Fruit fly (Drosophila melanogaster) whole organism, embryonic: Measurements from ENCODE around the gene Prosbeta6.
A peak's percentile ranks its signal among the peaks of the same experiment; 100 is the strongest.

Experiments
- BEAF-32 ChIP-seq: fragments of 200-800 bp; sonication (Bioruptor generic); optimal IDR thresholded peaks from 3 replicates; lab custom pipeline; 2017; ENCODE audit warnings: missing biosample characterization, missing genetic modification characterization, mild to moderate bottlenecking, moderate library complexity, missing genetic modification reagents
- Bgb ChIP-seq: fragments of 200-800 bp; sonication (Bioruptor generic); IDR thresholded peaks from 2 replicates; pipeline ENCODE4 v1.3.6; 2022; ENCODE audit warnings: missing biosample characterization, missing genetic modification characterization; ENCODE audit not compliant: partially characterized antibody
- CG10565 ChIP-seq: fragments of 200-800 bp; sonication (Bioruptor generic); optimal IDR thresholded peaks from 3 replicates; lab custom pipeline; 2016; ENCODE audit warnings: missing biosample characterization, mild to moderate bottlenecking, missing genetic modification characterization
- CG10959 ChIP-seq: fragments of 200-800 bp; sonication (Bioruptor generic); IDR thresholded peaks from 2 replicates; pipeline ENCODE4 v1.3.6; 2022; ENCODE audit warnings: missing biosample characterization, missing genetic modification characterization
- CG11696 ChIP-seq: fragments of 200-800 bp; sonication (Bioruptor generic); IDR thresholded peaks from 2 replicates; pipeline ENCODE4 v1.3.6; 2022; ENCODE audit warnings: missing biosample characterization, missing genetic modification characterization
- CG12391 ChIP-seq: fragments of 200-800 bp; sonication (Bioruptor generic); optimal IDR thresholded peaks from 3 replicates; lab custom pipeline; 2018; ENCODE audit warnings: missing biosample characterization, mild to moderate bottlenecking, missing genetic modification characterization, moderate library complexity
- CG14710 ChIP-seq: fragments of 200-800 bp; sonication (Bioruptor generic); optimal IDR thresholded peaks from 3 replicates; lab custom pipeline; 2019; ENCODE audit warnings: missing biosample characterization, mild to moderate bottlenecking, missing genetic modification characterization, moderate library complexity
- CG15514 ChIP-seq: fragments of 200-800 bp; sonication (Bioruptor generic); optimal IDR thresholded peaks from 3 replicates; lab custom pipeline; 2017; ENCODE audit warnings: missing biosample characterization, missing genetic modification characterization, mild to moderate bottlenecking, moderate library complexity, missing genetic modification reagents
- CG17186 ChIP-seq: fragments of 200-800 bp; sonication (Bioruptor generic); optimal IDR thresholded peaks from 3 replicates; lab custom pipeline; 2017; ENCODE audit warnings: missing biosample characterization, missing genetic modification reagents, missing genetic modification characterization
- CG3065 ChIP-seq: fragments of 200-800 bp; sonication (Bioruptor generic); optimal IDR thresholded peaks from 2 replicates; lab custom pipeline; 2016; ENCODE audit warnings: missing biosample characterization, missing genetic modification characterization
- CG34376 ChIP-seq: fragments of 200-800 bp; sonication (Bioruptor generic); optimal IDR thresholded peaks from 2 replicates; lab custom pipeline; 2018; ENCODE audit warnings: missing biosample characterization, mild to moderate bottlenecking, missing genetic modification characterization
- CG4360 ChIP-seq: fragments of 200-800 bp; sonication (Bioruptor generic); IDR thresholded peaks from 2 replicates; pipeline ENCODE4 v1.3.6; 2022; ENCODE audit warnings: missing biosample characterization, missing genetic modification characterization
- CG4617 ChIP-seq: fragments of 200-800 bp; sonication (Bioruptor generic); optimal IDR thresholded peaks from 3 replicates; lab custom pipeline; 2016; ENCODE audit warnings: missing biosample characterization, missing genetic modification characterization, borderline replicate concordance
- CG8924 ChIP-seq: fragments of 200-800 bp; optimal IDR thresholded peaks from 3 replicates; lab custom pipeline; 2019; ENCODE audit warnings: missing biosample characterization, mild to moderate bottlenecking, missing genetic modification characterization, moderate library complexity
- CTCF ChIP-seq: fragments of 200-800 bp; sonication (Bioruptor generic); optimal IDR thresholded peaks from 2 replicates; lab custom pipeline; 2017; ENCODE audit warnings: missing biosample characterization, mild to moderate bottlenecking, missing genetic modification characterization, moderate library complexity
- D19B ChIP-seq: fragments of 200-800 bp; sonication (Bioruptor generic); optimal IDR thresholded peaks from 2 replicates; lab custom pipeline; 2017; ENCODE audit warnings: missing biosample characterization, mild to moderate bottlenecking, missing genetic modification characterization
- Dbx ChIP-seq: fragments of 200-800 bp; sonication (Bioruptor generic); IDR thresholded peaks from 3 replicates; pipeline ENCODE4 v1.3.6; 2022; ENCODE audit warnings: missing biosample characterization, missing genetic modification characterization
- Dll ChIP-seq: fragments of 200-800 bp; sonication (Bioruptor generic); IDR thresholded peaks from 4 replicates; pipeline ENCODE4 v1.3.6; 2022; ENCODE audit warnings: missing biosample characterization, missing genetic modification characterization; ENCODE audit not compliant: partially characterized antibody
- Doc3 ChIP-seq: fragments of 200-800 bp; sonication (Bioruptor generic); IDR thresholded peaks from 3 replicates; pipeline ENCODE4 v1.3.6; 2022; ENCODE audit warnings: missing biosample characterization, missing genetic modification characterization; ENCODE audit not compliant: partially characterized antibody
- Dp ChIP-seq: fragments of 200-800 bp; sonication (Bioruptor generic); optimal IDR thresholded peaks from 2 replicates; lab custom pipeline; 2018; ENCODE audit warnings: missing biosample characterization, mild to moderate bottlenecking, missing genetic modification characterization, moderate library complexity
- E2f2 ChIP-seq: fragments of 200-800 bp; sonication (Bioruptor generic); IDR thresholded peaks from 2 replicates; pipeline ENCODE4 v1.3.6; 2022; ENCODE audit warnings: missing biosample characterization, missing genetic modification characterization
- Elba2 ChIP-seq: fragments of 200-800 bp; sonication (Bioruptor generic); optimal IDR thresholded peaks from 3 replicates; lab custom pipeline; 2016; ENCODE audit warnings: missing biosample characterization, missing genetic modification characterization
- Ets97D ChIP-seq: fragments of 200-800 bp; sonication (Bioruptor generic); optimal IDR thresholded peaks from 3 replicates; lab custom pipeline; 2016; ENCODE audit warnings: missing biosample characterization, missing genetic modification characterization
- Hr51 ChIP-seq, 2 experiments: fragments of 200-800 bp; sonication (Bioruptor generic); optimal IDR thresholded peaks; 2 replicates in 1 of 2; 3 replicates in 1 of 2; lab custom pipeline; 2016 to 2018; ENCODE audit warnings: missing biosample characterization in 2 of 2, missing genetic modification characterization in 2 of 2, mild to moderate bottlenecking in 1 of 2, moderate library complexity in 1 of 2
- Hr78 ChIP-seq, 2 experiments: fragments of 200-800 bp in 1 of 2; fragments of >200 bp in 1 of 2; sonication (Bioruptor generic) in 1 of 2; optimal IDR thresholded peaks; 2 replicates each; lab custom pipeline; 2017 to 2019; ENCODE audit warnings: missing biosample characterization in 2 of 2, missing genetic modification characterization in 2 of 2, mild to moderate bottlenecking in 1 of 2, moderate library complexity in 1 of 2
- Hsf ChIP-seq: fragments of 200-800 bp; sonication (Bioruptor generic); optimal IDR thresholded peaks from 3 replicates; lab custom pipeline; 2016; ENCODE audit warnings: missing biosample characterization, missing genetic modification characterization
- Lhr ChIP-seq: fragments of 200-800 bp; sonication (Bioruptor generic); optimal IDR thresholded peaks from 3 replicates; lab custom pipeline; 2017; ENCODE audit warnings: mild to moderate bottlenecking, missing biosample characterization, missing genetic modification reagents, missing genetic modification characterization
- Lpt ChIP-seq: fragments of >200 bp; optimal IDR thresholded peaks from 2 replicates; lab custom pipeline; 2018; ENCODE audit warnings: missing biosample characterization, missing genetic modification characterization
- MBD-R2 ChIP-seq: fragments of 200-800 bp; sonication (Bioruptor generic); IDR thresholded peaks from 2 replicates; pipeline ENCODE4 v1.3.6; 2022; ENCODE audit warnings: missing biosample characterization, missing genetic modification characterization
- NFAT ChIP-seq: fragments of 200-800 bp; sonication (Bioruptor generic); IDR thresholded peaks from 2 replicates; pipeline ENCODE4 v1.3.6; 2022; ENCODE audit warnings: missing biosample characterization, missing genetic modification characterization
- NfI ChIP-seq: fragments of 200-800 bp; sonication (Bioruptor generic); optimal IDR thresholded peaks from 3 replicates; lab custom pipeline; 2018; ENCODE audit warnings: missing biosample characterization, mild to moderate bottlenecking, missing genetic modification characterization, moderate library complexity
- Scr ChIP-seq: fragments of 200-800 bp; sonication (Bioruptor generic); IDR thresholded peaks from 2 replicates; pipeline ENCODE4 v1.3.6; 2022; ENCODE audit warnings: missing biosample characterization, missing genetic modification characterization; ENCODE audit not compliant: partially characterized antibody
- Ssrp ChIP-seq: fragments of 200-800 bp; sonication (Bioruptor generic); optimal IDR thresholded peaks from 2 replicates; lab custom pipeline; 2018; ENCODE audit warnings: missing biosample characterization, mild to moderate bottlenecking, missing genetic modification characterization, moderate library complexity
- TFAM ChIP-seq: fragments of 200-800 bp; sonication (Bioruptor generic); optimal IDR thresholded peaks from 2 replicates; lab custom pipeline; 2017; ENCODE audit warnings: missing biosample characterization, missing genetic modification characterization, inconsistent platforms
- ci ChIP-seq: fragments of 200-800 bp; sonication (Bioruptor generic); IDR thresholded peaks from 3 replicates; pipeline ENCODE4 v1.3.6; 2022; ENCODE audit warnings: missing biosample characterization, missing genetic modification characterization
- da ChIP-seq: fragments of 200-800 bp; sonication (Bioruptor generic); optimal IDR thresholded peaks from 2 replicates; lab custom pipeline; 2016; ENCODE audit warnings: missing biosample characterization, missing genetic modification characterization
- fru ChIP-seq: fragments of >200 bp; optimal IDR thresholded peaks from 2 replicates; lab custom pipeline; 2017
- gfzf ChIP-seq: fragments of 200-800 bp; sonication (Bioruptor generic); optimal IDR thresholded peaks from 2 replicates; lab custom pipeline; 2016; ENCODE audit warnings: missing biosample characterization, mild to moderate bottlenecking, missing genetic modification characterization, moderate library complexity
- nmo ChIP-seq: fragments of 200-800 bp; sonication (Bioruptor generic); optimal IDR thresholded peaks from 2 replicates; lab custom pipeline; 2018; ENCODE audit warnings: missing biosample characterization, mild to moderate bottlenecking, missing genetic modification characterization, moderate library complexity
- pfk ChIP-seq: fragments of 200-800 bp; sonication (Bioruptor generic); optimal IDR thresholded peaks from 2 replicates; lab custom pipeline; 2018; ENCODE audit warnings: missing biosample characterization, mild to moderate bottlenecking, missing genetic modification characterization, moderate library complexity
- phol ChIP-seq: fragments of 200-800 bp; sonication (Bioruptor generic); optimal IDR thresholded peaks from 3 replicates; lab custom pipeline; 2018; ENCODE audit warnings: missing biosample characterization, mild to moderate bottlenecking, missing genetic modification characterization, moderate library complexity
- sd ChIP-seq: fragments of 200-800 bp; sonication (Bioruptor generic); optimal IDR thresholded peaks from 3 replicates; lab custom pipeline; 2018; ENCODE audit warnings: missing biosample characterization, mild to moderate bottlenecking, missing genetic modification characterization, moderate library complexity
- sob ChIP-seq: fragments of 200-800 bp; sonication (Bioruptor generic); IDR thresholded peaks from 2 replicates; pipeline ENCODE4 v1.3.6; 2022; ENCODE audit warnings: missing biosample characterization, missing genetic modification characterization
- sug ChIP-seq: fragments of 200-800 bp; optimal IDR thresholded peaks from 2 replicates; lab custom pipeline; 2019; ENCODE audit warnings: missing biosample characterization, mild to moderate bottlenecking, missing genetic modification characterization, moderate library complexity
- tap ChIP-seq: fragments of 200-800 bp; optimal IDR thresholded peaks from 3 replicates; lab custom pipeline; 2019; ENCODE audit warnings: missing biosample characterization, mild to moderate bottlenecking, missing genetic modification characterization, moderate library complexity
- tin ChIP-seq: fragments of 200-800 bp; sonication (Bioruptor generic); optimal IDR thresholded peaks from 3 replicates; lab custom pipeline; 2016; ENCODE audit warnings: missing biosample characterization, missing genetic modification characterization
- tna ChIP-seq: fragments of 200-800 bp; sonication (Bioruptor generic); IDR thresholded peaks from 2 replicates; pipeline ENCODE4 v1.3.6; 2022; ENCODE audit warnings: missing biosample characterization, missing genetic modification characterization; ENCODE audit not compliant: partially characterized antibody
- toy ChIP-seq: fragments of 200-800 bp; sonication (Bioruptor generic); IDR thresholded peaks from 2 replicates; pipeline ENCODE4 v1.3.6; 2022; ENCODE audit warnings: missing biosample characterization, missing genetic modification characterization
- zen2 ChIP-seq: fragments of 200-800 bp; sonication (Bioruptor generic); IDR thresholded peaks from 3 replicates; pipeline ENCODE4 v1.3.6; 2022; ENCODE audit warnings: missing biosample characterization, missing genetic modification characterization; ENCODE audit not compliant: partially characterized antibody

Prosbeta6 gene

dm6 chr3L:16587994-16588622 lies 22.1 kb downstream of the Prosbeta6 start (continued):
- TF ChIP-seq Dbx: peak; percentile 76
- TF ChIP-seq Doc3 (GFP tag; lab: Robert Waterston, UW): peak; percentile 96
- no peak for TF ChIP-seq CG10959
- TF ChIP-seq D19B: peak; percentile 47
- TF ChIP-seq Dp (GFP tag; lab: Kevin White, UChicago): peak; percentile 47
- peak; percentile 31 for TF ChIP-seq CG34376

- TF ChIP-seq CG8924 (tag; lab: Kevin White, UChicago): no peak
- TF ChIP-seq Hr51 (GFP tag; optimal IDR thresholded peaks at IDR 0.05; lab: Kevin White, UChicago): no peak
- peak; percentile 77 for TF ChIP-seq gfzf
- TF ChIP-seq Scr (GFP tag; lab: Robert Waterston, UW): peak; percentile 17; the same call in 1 of the 2 replicates
- no peak for TF ChIP-seq NFAT (GFP tag; lab: Robert Waterston, UW)
- peak; percentile 47 for TF ChIP-seq CG17186
- peak; percentile 7 for TF ChIP-seq CTCF
- TF ChIP-seq phol: peak; percentile 13
- TF ChIP-seq NfI: no peak
- no peak for TF ChIP-seq pfk (GFP tag; lab: Kevin White, UChicago)
- TF ChIP-seq Hr78 (GFP tag; optimal IDR thresholded peaks at IDR 0.05; lab: Kevin White, UChicago): no peak
- TF ChIP-seq sob (GFP tag; lab: Robert Waterston, UW): no peak
- TF ChIP-seq ci (GFP tag; lab: Robert Waterston, UW): no peak
- no peak; the same call in 2 of the 3 replicates for TF ChIP-seq zen2
- TF ChIP-seq CG4617 (GFP tag; lab: Kevin White, UChicago): peak; percentile 41
- peak; percentile 17 for TF ChIP-seq nmo (GFP tag; lab: Kevin White, UChicago)
- TF ChIP-seq Ssrp (tag; lab: Kevin White, UChicago): no peak
- no peak for TF ChIP-seq tin
- TF ChIP-seq CG4360 (GFP tag; lab: Robert Waterston, UW): peak; percentile 29; the same call in 1 of the 2 replicates
- TF ChIP-seq Lhr (GFP tag; lab: Kevin White, UChicago): no peak
- TF ChIP-seq MBD-R2: peak; percentile 91
- TF ChIP-seq CG11696: no peak
- no peak for TF ChIP-seq Ets97D (GFP tag; lab: Kevin White, UChicago)
- no peak for TF ChIP-seq Elba2
- TF ChIP-seq Bgb: no peak
- no peak for TF ChIP-seq CG10565
- peak; percentile 62 for TF ChIP-seq sd
- TF ChIP-seq sug (tag; lab: Kevin White, UChicago): peak; percentile 30
- no peak for TF ChIP-seq da (GFP tag; lab: Kevin White, UChicago)
- peak; percentile 39 for TF ChIP-seq CG14710
- TF ChIP-seq TFAM (GFP tag; lab: Kevin White, UChicago): no peak
- no peak for TF ChIP-seq toy (GFP tag; lab: Robert Waterston, UW)
- no peak for TF ChIP-seq Dll (GFP tag; lab: Robert Waterston, UW)
- TF ChIP-seq fru: no peak
- no peak for TF ChIP-seq tap (tag; lab: Kevin White, UChicago)
- no peak for TF ChIP-seq tna
- TF ChIP-seq CG12391 (tag; lab: Kevin White, UChicago): peak; percentile 17
- TF ChIP-seq Hsf: no peak
- TF ChIP-seq BEAF-32 (GFP tag; lab: Kevin White, UChicago): peak; percentile 43
- TF ChIP-seq CG3065 (GFP tag; lab: Kevin White, UChicago): no peak
- TF ChIP-seq Lpt (GFP tag; lab: Kevin White, UChicago): no peak
- TF ChIP-seq CG15514 (GFP tag; lab: Kevin White, UChicago): peak; percentile 51
- TF ChIP-seq E2f2 (GFP tag; lab: Robert Waterston, UW): no peak
Observed at dm6 chr3L:16586989-16587388, 23.2 kb downstream of the Prosbeta6 start, which contains the start of the genes Syx8 and CG32163. Gene Syx8, minus strand, starts transcription at chr3L:16587057. Gene CG32163, plus strand, starts transcription at chr3L:16587157.
